Worm (Caenorhabditis elegans) whole organism, L3 larva: ENCODE results near the gene exc-15.

Experiments used
- egl-27 ChIP-seq: sonication (generic microtip); optimal IDR thresholded peaks from 4 replicates; lab custom pipeline; 2017; ENCODE audit warnings: missing biosample characterization, missing genetic modification reagents, missing genetic modification characterization
- nhr-77 ChIP-seq: fragments of 150-350 bp; optimal IDR thresholded peaks from 2 replicates; lab custom pipeline; 2014; ENCODE audit warnings: missing biosample characterization, missing genetic modification characterization

ce11 chrV:4491273-4492094, 8.2 kb downstream of the exc-15 start:
- TF ChIP-seq nhr-77 (no peak), egl-27 (tag; lab: Kevin White, UChicago) (no peak)
